Worm (Caenorhabditis elegans) whole organism, L1 larva: ENCODE results near the gene ecps-2.
A peak's percentile ranks its signal among the peaks of the same experiment; 100 is the strongest.

ENCODE experiments used
- C04F5.9 ChIP-seq: sonication (generic microtip); optimal IDR thresholded peaks from 2 replicates; lab custom pipeline; 2016; ENCODE audit warnings: missing genetic modification characterization, missing compliant biosample characterization
- C16A3.4 ChIP-seq: fragments of 150-350 bp; optimal IDR thresholded peaks from 2 replicates; lab custom pipeline; 2014; ENCODE audit warnings: missing biosample characterization, missing genetic modification characterization
- C34B4.2 ChIP-seq: sonication (generic microtip); optimal IDR thresholded peaks from 2 replicates; lab custom pipeline; 2017; ENCODE audit warnings: mild to moderate bottlenecking, missing genetic modification characterization, missing compliant biosample characterization
- F16B12.6 ChIP-seq: fragments of 150-350 bp; optimal IDR thresholded peaks from 2 replicates; lab custom pipeline; 2014; ENCODE audit warnings: missing biosample characterization, missing genetic modification characterization
- Y116A8C.19 ChIP-seq: sonication (generic microtip); optimal IDR thresholded peaks from 2 replicates; lab custom pipeline; 2016; ENCODE audit warnings: missing compliant biosample characterization, missing genetic modification characterization, borderline replicate concordance
- aha-1 ChIP-seq: fragments of 150-350 bp; optimal IDR thresholded peaks from 2 replicates; lab custom pipeline; 2014; ENCODE audit warnings: missing biosample characterization, missing genetic modification characterization
- alr-1 ChIP-seq: fragments of 200-800 bp; sonication (Bioruptor generic); optimal IDR thresholded peaks from 2 replicates; lab custom pipeline; 2018; ENCODE audit warnings: borderline replicate concordance, mild to moderate bottlenecking, missing genetic modification characterization, missing compliant biosample characterization
- ama-1 ChIP-seq: fragments of 150-350 bp; optimal IDR thresholded peaks from 2 replicates; lab custom pipeline; 2014
- ceh-63 ChIP-seq: fragments of 200-800 bp; sonication (Bioruptor generic); optimal IDR thresholded peaks from 2 replicates; lab custom pipeline; 2018; ENCODE audit warnings: mild to moderate bottlenecking, missing genetic modification characterization, missing compliant biosample characterization
- ceh-8 ChIP-seq: fragments of 200-800 bp; sonication (Bioruptor generic); optimal IDR thresholded peaks from 2 replicates; lab custom pipeline; 2018; ENCODE audit warnings: mild to moderate bottlenecking, missing genetic modification characterization, moderate library complexity, missing compliant biosample characterization
- ceh-82 ChIP-seq, 3 experiments: fragments of 150-350 bp in 1 of 3; sonication (generic microtip) in 2 of 3; optimal IDR thresholded peaks; 2 replicates each; lab custom pipeline; 2014 to 2017; ENCODE audit warnings: missing biosample characterization in 3 of 3, missing genetic modification characterization in 3 of 3
- ceh-88 ChIP-seq: fragments of 200-800 bp; sonication (Bioruptor generic); IDR thresholded peaks from 2 replicates; pipeline ENCODE4 v1.3.6; 2022; ENCODE audit warnings: missing genetic modification characterization, missing compliant biosample characterization
- dpl-1 ChIP-seq, 3 experiments: fragments of 150-350 bp in 2 of 3; sonication (generic microtip) in 1 of 3; optimal IDR thresholded peaks; 2 replicates each; lab custom pipeline; 2014 to 2017; ENCODE audit warnings: missing biosample characterization in 3 of 3, missing genetic modification characterization in 3 of 3, missing genetic modification reagents in 3 of 3
- efl-3 ChIP-seq: fragments of 200-800 bp; sonication (Bioruptor generic); optimal IDR thresholded peaks from 2 replicates; lab custom pipeline; 2018; ENCODE audit warnings: mild to moderate bottlenecking, missing genetic modification characterization, missing compliant biosample characterization
- egl-13 ChIP-seq: sonication (generic microtip); optimal IDR thresholded peaks from 2 replicates; lab custom pipeline; 2016; ENCODE audit warnings: missing genotype, missing genetic modification reagents, missing genetic modification characterization, missing compliant biosample characterization
- elt-2 ChIP-seq: sonication (generic microtip); optimal IDR thresholded peaks from 2 replicates; lab custom pipeline; 2016; ENCODE audit warnings: missing genetic modification characterization, mild to moderate bottlenecking, inconsistent platforms, missing compliant biosample characterization, missing genetic modification reagents
- elt-3 ChIP-seq, 6 experiments: fragments of 150-350 bp in 1 of 6; sonication (generic microtip); optimal IDR thresholded peaks; 2 replicates each; lab custom pipeline; 2017 to 2018; ENCODE audit warnings: missing biosample characterization in 6 of 6, missing genetic modification characterization in 6 of 6, inconsistent platforms in 1 of 6
- fkh-4 ChIP-seq: sonication (generic microtip); optimal IDR thresholded peaks from 2 replicates; lab custom pipeline; 2016; ENCODE audit warnings: missing compliant biosample characterization, missing genetic modification characterization, borderline replicate concordance
- fos-1 ChIP-seq: fragments of 150-350 bp; optimal IDR thresholded peaks from 2 replicates; lab custom pipeline; 2014; ENCODE audit warnings: missing biosample characterization, missing genetic modification characterization
- grh-1 ChIP-seq: fragments of 200-800 bp; sonication (Bioruptor generic); IDR thresholded peaks from 2 replicates; pipeline ENCODE4 v1.3.6; 2022; ENCODE audit warnings: missing genetic modification reagents, missing genetic modification characterization, missing compliant biosample characterization
- hpl-2 ChIP-seq: fragments of 150-350 bp; optimal IDR thresholded peaks from 2 replicates; lab custom pipeline; 2014; ENCODE audit warnings: missing biosample characterization, missing genetic modification reagents, missing genetic modification characterization
- isw-1 ChIP-seq: fragments of 200-800 bp; sonication (Bioruptor generic); IDR thresholded peaks from 2 replicates; pipeline ENCODE4 v1.3.6; 2022; ENCODE audit warnings: missing genetic modification characterization, missing compliant biosample characterization
- jun-1 ChIP-seq: fragments of 150-350 bp; optimal IDR thresholded peaks from 2 replicates; lab custom pipeline; 2014; ENCODE audit warnings: missing biosample characterization, missing genetic modification reagents, missing genetic modification characterization
- lin-13 ChIP-seq: fragments of 150-350 bp; optimal IDR thresholded peaks from 2 replicates; lab custom pipeline; 2014; ENCODE audit warnings: missing biosample characterization, missing genetic modification reagents, missing genetic modification characterization
- lin-14 ChIP-seq: fragments of 200-800 bp; sonication (Bioruptor generic); optimal IDR thresholded peaks from 2 replicates; lab custom pipeline; 2018; ENCODE audit warnings: mild to moderate bottlenecking, missing genetic modification characterization, moderate library complexity, missing compliant biosample characterization
- lin-15B ChIP-seq: fragments of 150-350 bp; sonication (generic microtip); optimal IDR thresholded peaks from 3 replicates; lab custom pipeline; 2014; ENCODE audit warnings: missing biosample characterization, missing genetic modification characterization
- lin-35 ChIP-seq, 2 experiments: fragments of 150-350 bp; optimal IDR thresholded peaks; 2 replicates each; lab custom pipeline; 2014; ENCODE audit warnings: missing biosample characterization in 2 of 2, missing genetic modification characterization in 2 of 2, missing genetic modification reagents in 2 of 2
- lir-3 ChIP-seq: sonication (generic microtip); optimal IDR thresholded peaks from 2 replicates; lab custom pipeline; 2016; ENCODE audit warnings: mild to moderate bottlenecking, missing genetic modification characterization, moderate library complexity, missing compliant biosample characterization; ENCODE audit not compliant: poor library complexity
- mdl-1 ChIP-seq, 2 experiments: fragments of 150-350 bp; optimal IDR thresholded peaks; 2 replicates each; lab custom pipeline; 2014 to 2017; ENCODE audit warnings: missing biosample characterization in 2 of 2, missing genetic modification characterization in 2 of 2, inconsistent platforms in 1 of 2
- mef-2 ChIP-seq: fragments of 150-350 bp; optimal IDR thresholded peaks from 2 replicates; lab custom pipeline; 2014; ENCODE audit warnings: missing biosample characterization, missing genetic modification characterization
- mep-1 ChIP-seq: fragments of 150-350 bp; optimal IDR thresholded peaks from 2 replicates; lab custom pipeline; 2014; ENCODE audit warnings: missing biosample characterization, missing genetic modification characterization
- nhr-11 ChIP-seq: fragments of 150-350 bp; optimal IDR thresholded peaks from 2 replicates; lab custom pipeline; 2014; ENCODE audit warnings: missing biosample characterization, missing genetic modification characterization
- nhr-12 ChIP-seq: sonication (generic microtip); optimal IDR thresholded peaks from 2 replicates; lab custom pipeline; 2017; ENCODE audit warnings: missing biosample characterization, missing genetic modification characterization
- nhr-19 ChIP-seq: fragments of 200-800 bp; sonication (Bioruptor generic); conservative IDR thresholded peaks from 2 replicates; pipeline ENCODE4 v1.3.6; 2022; ENCODE audit warnings: missing genetic modification characterization, missing compliant biosample characterization
- nhr-20 ChIP-seq: sonication (generic microtip); optimal IDR thresholded peaks from 2 replicates; lab custom pipeline; 2016; ENCODE audit warnings: mild to moderate bottlenecking, missing genetic modification characterization, missing compliant biosample characterization
- nhr-237 ChIP-seq: fragments of 150-350 bp; optimal IDR thresholded peaks from 2 replicates; lab custom pipeline; 2014; ENCODE audit warnings: missing biosample characterization, missing genetic modification characterization
- nhr-76 ChIP-seq: sonication (generic microtip); optimal IDR thresholded peaks from 2 replicates; lab custom pipeline; 2017; ENCODE audit warnings: missing biosample characterization, missing genetic modification characterization
- nhr-77 ChIP-seq: fragments of 150-350 bp; optimal IDR thresholded peaks from 2 replicates; lab custom pipeline; 2014; ENCODE audit warnings: missing biosample characterization, missing genetic modification characterization
- nhr-85 ChIP-seq: sonication (generic microtip); peaks from one replicate; lab custom pipeline; 2016; ENCODE audit warnings: missing genetic modification characterization, inconsistent platforms, missing compliant biosample characterization
- pag-3 ChIP-seq: sonication (generic microtip); optimal IDR thresholded peaks from 2 replicates; lab custom pipeline; 2017; ENCODE audit warnings: missing genetic modification characterization, mild to moderate bottlenecking, missing compliant biosample characterization, antibody characterized with exemption, borderline replicate concordance; ENCODE audit not compliant: insufficient read depth
- pqm-1 ChIP-seq: sonication (generic microtip); optimal IDR thresholded peaks from 3 replicates; lab custom pipeline; 2017; ENCODE audit warnings: missing biosample characterization, missing genetic modification characterization
- snpc-4 ChIP-seq: fragments of 150-350 bp; optimal IDR thresholded peaks from 2 replicates; lab custom pipeline; 2014; ENCODE audit warnings: missing biosample characterization, missing genetic modification characterization
- swsn-7 ChIP-seq: sonication (generic microtip); optimal IDR thresholded peaks from 2 replicates; lab custom pipeline; 2016; ENCODE audit warnings: missing genetic modification characterization, missing compliant biosample characterization
- tbx-2 ChIP-seq: sonication (generic microtip); optimal IDR thresholded peaks from 2 replicates; lab custom pipeline; 2016; ENCODE audit warnings: missing genetic modification characterization, missing compliant biosample characterization
- tlp-1 ChIP-seq: fragments of 150-350 bp; optimal IDR thresholded peaks from 2 replicates; lab custom pipeline; 2014; ENCODE audit warnings: missing biosample characterization, missing genetic modification characterization
- unc-130 ChIP-seq: fragments of 150-350 bp; optimal IDR thresholded peaks from 2 replicates; lab custom pipeline; 2017; ENCODE audit warnings: missing biosample characterization, missing genetic modification characterization, inconsistent platforms
- unc-62 ChIP-seq: fragments of 150-350 bp; optimal IDR thresholded peaks from 2 replicates; lab custom pipeline; 2014; ENCODE audit warnings: missing biosample characterization, missing genetic modification reagents, missing genetic modification characterization
- vab-15 ChIP-seq: sonication (generic microtip); optimal IDR thresholded peaks from 2 replicates; lab custom pipeline; 2017; ENCODE audit warnings: missing genotype, mild to moderate bottlenecking, missing genetic modification characterization, missing compliant biosample characterization
- zip-4 ChIP-seq: fragments of 200-800 bp; sonication (Bioruptor generic); optimal IDR thresholded peaks from 2 replicates; lab custom pipeline; 2018; ENCODE audit warnings: mild to moderate bottlenecking, missing genetic modification characterization, moderate library complexity, missing compliant biosample characterization
- ztf-11 ChIP-seq, 2 experiments: sonication (generic microtip); optimal IDR thresholded peaks; 2 replicates each; lab custom pipeline; 2016 to 2017; ENCODE audit warnings: missing genetic modification characterization in 2 of 2, missing biosample characterization in 1 of 2, missing compliant biosample characterization in 1 of 2
- ztf-4 ChIP-seq: fragments of 150-350 bp; optimal IDR thresholded peaks from 2 replicates; lab custom pipeline; 2014; ENCODE audit warnings: missing biosample characterization, missing genetic modification characterization

Gene ecps-2

DNA sequence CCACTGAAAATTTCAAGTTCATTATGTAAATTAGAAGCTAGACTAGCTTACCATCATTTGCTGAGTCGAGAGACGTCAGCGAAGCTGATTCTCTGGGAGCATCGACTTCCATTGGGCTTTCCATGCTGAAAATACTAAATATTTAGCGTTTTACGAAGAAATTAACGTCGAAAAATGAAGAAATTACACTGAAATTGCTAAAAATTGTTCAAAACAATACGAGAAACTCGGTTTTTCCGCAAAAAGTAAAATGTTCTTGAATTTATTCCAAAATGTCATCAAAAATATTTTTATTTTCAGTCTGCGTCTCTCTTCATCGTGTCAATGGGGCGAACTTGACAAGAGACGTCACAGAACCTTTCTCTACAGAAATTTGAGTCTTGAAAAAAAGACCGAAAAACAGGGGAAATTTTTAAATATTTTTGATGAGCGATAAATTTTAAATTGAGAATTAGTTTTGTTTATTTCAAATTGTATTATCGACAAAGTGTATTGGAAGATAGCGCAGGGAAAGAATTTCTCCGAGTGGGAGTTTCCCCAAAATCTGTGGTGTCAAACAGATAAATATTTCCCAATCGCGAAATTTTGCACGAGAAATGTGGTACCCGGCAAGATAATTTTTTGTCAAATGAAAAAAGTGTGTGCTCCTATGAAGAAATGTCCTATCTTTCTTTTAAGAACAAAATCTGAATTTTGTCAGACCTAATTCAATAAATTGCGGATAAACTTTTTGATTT lies 17.7 kb downstream of the ecps-2 start, which contains the start of gene ecps-1 (continued):
- TF ChIP-seq alr-1 (tag; lab: Kevin White, UChicago), result no peak
- TF ChIP-seq tlp-1 (tag; lab: Kevin White, UChicago), result no peak
- TF ChIP-seq vab-15 (tag; lab: Kevin White, UChicago), result peak; percentile 1
- TF ChIP-seq ztf-11 (tag; optimal IDR thresholded peaks at IDR 0.05; lab: Kevin White, UChicago), result peak in 1 of 2 experiments; percentile 95
- peak; percentile 88 for TF ChIP-seq fos-1 (tag; lab: Kevin White, UChicago)
- no peak for TF ChIP-seq efl-3
- peak; percentile 86 for TF ChIP-seq isw-1
- TF ChIP-seq lin-15B (tag; lab: Kevin White, UChicago), result peak; percentile 93
- no peak for TF ChIP-seq ama-1 (lab: Kevin White, UChicago)
- TF ChIP-seq nhr-77, result peak; percentile 79
- TF ChIP-seq lin-35 (GFP tag; optimal IDR thresholded peaks at IDR 0.05; lab: Kevin White, UChicago), result peak; percentile 81 to 90
- TF ChIP-seq elt-2 (tag; lab: Kevin White, UChicago), result peak; percentile 61
- TF ChIP-seq ceh-88 (GFP tag; lab: Robert Waterston, UW), result peak; percentile 90
- TF ChIP-seq mdl-1 (tag; optimal IDR thresholded peaks at IDR 0.05; lab: Kevin White, UChicago), result peak in 1 of 2 experiments; percentile 47
- TF ChIP-seq aha-1 (tag; lab: Kevin White, UChicago), result no peak
- TF ChIP-seq pqm-1 (tag; lab: Kevin White, UChicago), result peak; percentile 72
- TF ChIP-seq C16A3.4, result peak; percentile 98
- no peak for TF ChIP-seq nhr-76 (tag; lab: Kevin White, UChicago)
- TF ChIP-seq F16B12.6 (tag; lab: Kevin White, UChicago), result peak; percentile 69
- peak; percentile 81 for TF ChIP-seq egl-13 (tag; lab: Kevin White, UChicago)
- peak; percentile 95 for TF ChIP-seq lir-3 (tag; lab: Kevin White, UChicago)
- TF ChIP-seq nhr-237 (tag; lab: Kevin White, UChicago), result peak; percentile 68
- TF ChIP-seq nhr-19 (GFP tag; lab: Robert Waterston, UW), result peak; percentile 89
- TF ChIP-seq hpl-2 (GFP tag; lab: Kevin White, UChicago), result peak; percentile 86
- peak; percentile 81 for TF ChIP-seq jun-1 (tag; lab: Kevin White, UChicago)
- TF ChIP-seq pag-3 (tag; lab: Kevin White, UChicago), result no peak
- peak; percentile 76 for TF ChIP-seq fkh-4 (tag; lab: Kevin White, UChicago)
- peak; percentile 80 to 92 (median 90) for TF ChIP-seq ceh-82 (tag; optimal IDR thresholded peaks at IDR 0.05; lab: Kevin White, UChicago)
- no peak for TF ChIP-seq nhr-12 (tag; lab: Kevin White, UChicago)
- TF ChIP-seq swsn-7 (tag; lab: Kevin White, UChicago), result peak; percentile 91
- peak; percentile 92 for TF ChIP-seq nhr-20 (tag; lab: Kevin White, UChicago)
- TF ChIP-seq unc-130 (tag; lab: Kevin White, UChicago), result peak; percentile 0
- TF ChIP-seq C34B4.2, result no peak
- TF ChIP-seq ceh-8, result peak; percentile 76
- peak in 2 of 6 experiments; percentile 72 to 93 for TF ChIP-seq elt-3 (tag; optimal IDR thresholded peaks at IDR 0.05; lab: Kevin White, UChicago)
- peak; percentile 50 for TF ChIP-seq snpc-4
- TF ChIP-seq Y116A8C.19 (tag; lab: Kevin White, UChicago), result peak; percentile 21
- peak; percentile 92 for TF ChIP-seq nhr-85 (tag; lab: Kevin White, UChicago)
- peak; percentile 95 for TF ChIP-seq lin-14 (GFP tag; lab: Kevin White, UChicago)
- TF ChIP-seq nhr-11 (tag; lab: Kevin White, UChicago), result peak; percentile 66
- TF ChIP-seq mep-1 (tag; lab: Kevin White, UChicago), result peak; percentile 96
- TF ChIP-seq tbx-2 (tag; lab: Kevin White, UChicago), result peak; percentile 92
- peak; percentile 51 for TF ChIP-seq ztf-4 (tag; lab: Kevin White, UChicago)
- peak; percentile 83 for TF ChIP-seq lin-13 (GFP tag; lab: Kevin White, UChicago)
- peak; percentile 72 to 84 (median 83) for TF ChIP-seq dpl-1 (GFP tag; optimal IDR thresholded peaks at IDR 0.05; lab: Kevin White, UChicago)
- TF ChIP-seq unc-62, result no peak
- TF ChIP-seq C04F5.9, result peak; percentile 81
- TF ChIP-seq ceh-63 (GFP tag; lab: Kevin White, UChicago), result peak; percentile 91
- peak; percentile 70 for TF ChIP-seq zip-4 (GFP tag; lab: Kevin White, UChicago)
- TF ChIP-seq grh-1 (GFP tag; lab: Robert Waterston, UW), result peak; percentile 61; the same call in 1 of the 2 replicates
- TF ChIP-seq mef-2 (tag; lab: Kevin White, UChicago), result no peak
